Worm (Caenorhabditis elegans): ENCODE results near the gene osm-10.

Gene osm-10

DNA sequence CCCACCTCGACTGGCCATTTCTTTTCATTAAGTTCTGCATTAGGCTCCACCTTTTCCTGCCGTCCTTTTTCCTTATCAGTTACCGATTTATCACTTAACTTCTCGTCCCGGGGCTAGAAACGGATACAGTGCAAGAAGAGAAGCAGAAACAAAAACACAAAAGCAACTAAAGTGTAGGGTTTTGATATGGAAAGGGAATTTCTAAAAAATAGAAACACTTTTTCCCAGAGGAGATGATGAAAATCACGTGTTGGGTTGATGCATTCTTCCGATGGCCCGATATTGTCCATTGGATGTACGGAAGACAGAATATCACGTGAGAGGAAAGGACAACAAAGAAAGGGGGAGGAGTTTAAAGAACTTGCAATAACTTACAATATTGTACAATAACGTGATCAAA is 29.7 kb downstream of the osm-10 start (continued):
- TF ChIP-seq daf-16 (GFP tag; optimal IDR thresholded peaks at IDR 0.05) (no peak), daf-16 (tag; optimal IDR thresholded peaks at IDR 0.05) (no peak), nhr-76 (tag; optimal IDR thresholded peaks at IDR 0.05) (peak; percentile 40), ceh-62 (tag; optimal IDR thresholded peaks at IDR 0.05) (no peak), Y105C5A.15 (GFP tag; IDR thresholded peaks at IDR 0.05) (no peak), Y75B8A.6 (GFP tag; IDR thresholded peaks at IDR 0.05) (no peak), nhr-102 (tag; optimal IDR thresholded peaks at IDR 0.05) (no peak), nhr-237 (tag; optimal IDR thresholded peaks at IDR 0.05) (no peak), dmd-6 (GFP tag; IDR thresholded peaks at IDR 0.05) (no peak; the same call in none of the 2 replicates), dmd-9 (GFP tag; IDR thresholded peaks at IDR 0.05) (0 out of 2 replicates have a peak, but pooled peaks have one; percentile 17), pqm-1 (tag; optimal IDR thresholded peaks at IDR 0.05) (peak; percentile 70), F49E8.2 (tag; optimal IDR thresholded peaks at IDR 0.05; ENCODE audit: borderline replicate concordance) (no peak), zip-2 (tag; optimal IDR thresholded peaks at IDR 0.05) (no peak), mep-1 (tag; optimal IDR thresholded peaks at IDR 0.05) (peak; percentile 9), jun-1 (tag; optimal IDR thresholded peaks at IDR 0.05) (no peak), ceh-44 (GFP tag; IDR thresholded peaks at IDR 0.05) (no peak), R02D3.7 (tag; optimal IDR thresholded peaks at IDR 0.05) (no peak), fkh-10 (GFP tag; optimal IDR thresholded peaks at IDR 0.05) (no peak), ztf-11 (tag; optimal IDR thresholded peaks at IDR 0.05) (no peak), zfp-3 (GFP tag; conservative IDR thresholded peaks at IDR 0.05) (no peak), unc-39 (tag; optimal IDR thresholded peaks at IDR 0.05) (no peak), tag-97 (GFP tag; IDR thresholded peaks at IDR 0.05) (no peak), lir-3 (tag; optimal IDR thresholded peaks at IDR 0.05) (no peak), nhr-10 (tag; optimal IDR thresholded peaks at IDR 0.05) (no peak), mdt-29 (GFP tag; IDR thresholded peaks at IDR 0.05) (no peak), egl-27 (tag; optimal IDR thresholded peaks at IDR 0.05) (no peak), aha-1 (tag) (peak; percentile 77), rbr-2 (tag; optimal IDR thresholded peaks at IDR 0.05) (no peak), hmg-1.1 (GFP tag; IDR thresholded peaks at IDR 0.05) (no peak), lin-1 (GFP tag; IDR thresholded peaks at IDR 0.05) (peak; percentile 36; the same call in 1 of the 2 replicates), mxl-3 (GFP tag; optimal IDR thresholded peaks at IDR 0.05) (peak; percentile 62), ctbp-1 (GFP tag; IDR thresholded peaks at IDR 0.05) (no peak), vab-7 (GFP tag; IDR thresholded peaks at IDR 0.05) (no peak)

- no peak for TF ChIP-seq nhr-77 (tag; optimal IDR thresholded peaks at IDR 0.05)
- TF ChIP-seq mxl-3 (GFP tag; optimal IDR thresholded peaks at IDR 0.05), result peak; percentile 2
- TF ChIP-seq nhr-25 (tag; optimal IDR thresholded peaks at IDR 0.05; ENCODE audit: borderline replicate concordance, insufficient read depth), result no peak
- peak; percentile 44 for TF ChIP-seq nhr-28 (tag; optimal IDR thresholded peaks at IDR 0.05)
- no peak for TF ChIP-seq T26A8.4 (GFP tag; IDR thresholded peaks at IDR 0.05)
- no peak for TF ChIP-seq F44E2.7 (GFP tag; IDR thresholded peaks at IDR 0.05)
- no peak for TF ChIP-seq duxl-1 (tag; optimal IDR thresholded peaks at IDR 0.05; ENCODE audit: poor library complexity)
- no peak for TF ChIP-seq ceh-20 (GFP tag; IDR thresholded peaks at IDR 0.05)
- TF ChIP-seq lin-1 (GFP tag; IDR thresholded peaks at IDR 0.05), result no peak
- peak in 1 of 2 experiments; percentile 63 for TF ChIP-seq mdl-1 (tag; optimal IDR thresholded peaks at IDR 0.05)
- TF ChIP-seq Y5F2A.4 (GFP tag; optimal IDR thresholded peaks at IDR 0.05), result no peak
- no peak for TF ChIP-seq Y48G9A.11 (GFP tag; IDR thresholded peaks at IDR 0.05)
- no peak for TF ChIP-seq fkh-10 (GFP tag; optimal IDR thresholded peaks at IDR 0.05)
- TF ChIP-seq ceh-62 (tag; optimal IDR thresholded peaks at IDR 0.05), result no peak
- TF ChIP-seq arid-1 (GFP tag; conservative IDR thresholded peaks at IDR 0.05), result no peak
- TF ChIP-seq lin-29 (GFP tag; IDR thresholded peaks at IDR 0.05), result no peak
- no peak for TF ChIP-seq ama-1 (optimal IDR thresholded peaks at IDR 0.05)
- TF ChIP-seq snpc-4 (tag; optimal IDR thresholded peaks at IDR 0.05), result no peak
- no peak for TF ChIP-seq zfp-2 (tag; optimal IDR thresholded peaks at IDR 0.05)
- no peak for TF ChIP-seq lsy-2 (tag; optimal IDR thresholded peaks at IDR 0.05)
- TF ChIP-seq sdz-12 (GFP tag; optimal IDR thresholded peaks at IDR 0.05), result no peak
- no peak for TF ChIP-seq nhr-6 (tag; optimal IDR thresholded peaks at IDR 0.05)
- TF ChIP-seq hlh-11 (tag; optimal IDR thresholded peaks at IDR 0.05), result peak; percentile 28
- peak; percentile 64 for TF ChIP-seq hlh-30 (tag; optimal IDR thresholded peaks at IDR 0.05; ENCODE audit: insufficient read depth)
- TF ChIP-seq madf-5 (GFP tag; IDR thresholded peaks at IDR 0.05), result no peak
Observed at ce11 chrIII:7273718-7274117, 30.6 kb downstream of the osm-10 start.

All from whole organism, L4 larva.